Worm (Caenorhabditis elegans): ENCODE results near the gene nrx-1.

- TF ChIP-seq fos-1 (tag; optimal IDR thresholded peaks at IDR 0.05): no peak
- no peak for TF ChIP-seq pha-4 (GFP tag; IDR thresholded peaks at IDR 0.05)
- TF ChIP-seq pha-4 (tag; optimal IDR thresholded peaks at IDR 0.05): no peak
- no peak for TF ChIP-seq ceh-82 (tag; optimal IDR thresholded peaks at IDR 0.05)
- TF ChIP-seq nhr-11 (tag; optimal IDR thresholded peaks at IDR 0.05): no peak
- peak in 1 of 2 experiments; percentile 14 for TF ChIP-seq unc-62 (GFP tag; optimal IDR thresholded peaks at IDR 0.05 in 1 of 2)
- TF ChIP-seq unc-62 (tag; optimal IDR thresholded peaks at IDR 0.05): no peak
- TF ChIP-seq lsy-2 (tag; optimal IDR thresholded peaks at IDR 0.05): peak in 1 of 2 experiments; percentile 51
- no peak for TF ChIP-seq zfp-3 (GFP tag; conservative IDR thresholded peaks at IDR 0.05)
- TF ChIP-seq egl-43 (GFP tag; IDR thresholded peaks at IDR 0.05): no peak
- TF ChIP-seq zag-1 (tag; optimal IDR thresholded peaks at IDR 0.05): no peak
- TF ChIP-seq nhr-77 (tag; optimal IDR thresholded peaks at IDR 0.05): no peak
- no peak for TF ChIP-seq lin-15B (tag; optimal IDR thresholded peaks at IDR 0.05)
- TF ChIP-seq snpc-4 (tag; optimal IDR thresholded peaks at IDR 0.05): no peak
- TF ChIP-seq dve-1 (tag; optimal IDR thresholded peaks at IDR 0.05; ENCODE audit: insufficient read depth): no peak
- TF ChIP-seq aly-2 (tag; optimal IDR thresholded peaks at IDR 0.05): no peak
Measured at ce11 chrV:10876512-10876911, 51.7 kb downstream of the nrx-1 start.

Measured in whole organism, L4 larva.